Worm (Caenorhabditis elegans) whole organism, L3 larva: Measurements from ENCODE around the gene sas-6.

Experiments used
- fos-1 ChIP-seq: fragments of 150-350 bp; optimal IDR thresholded peaks from 2 replicates; lab custom pipeline; 2014; ENCODE audit warnings: missing biosample characterization, missing genetic modification characterization
- skn-1 ChIP-seq: fragments of 150-350 bp; optimal IDR thresholded peaks from 2 replicates; lab custom pipeline; 2014; ENCODE audit warnings: missing biosample characterization, missing genetic modification characterization

DNA sequence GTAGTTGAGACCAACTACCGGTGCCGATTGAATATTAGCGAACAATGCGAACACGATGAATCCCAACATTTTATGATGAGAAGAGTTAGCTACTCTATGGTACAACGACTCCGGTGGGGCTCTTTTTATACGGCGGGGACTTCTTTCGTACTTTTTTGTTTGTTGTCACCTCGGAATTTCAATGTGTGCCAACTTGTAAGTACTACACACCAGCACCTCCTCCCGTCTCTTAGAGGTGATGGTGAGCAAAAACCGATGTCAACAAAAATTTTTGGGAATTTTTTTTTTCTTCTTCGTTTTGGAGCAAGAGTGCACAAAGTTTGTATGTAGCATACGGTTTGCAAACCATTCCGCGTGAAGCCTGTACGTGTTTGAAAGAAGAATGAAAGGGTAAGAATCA, 14.0 kb downstream of the sas-6 start, which contains the start of gene Y45F10D.2:
- no peak for TF ChIP-seq fos-1 (tag; lab: Kevin White, UChicago)
- TF ChIP-seq skn-1 = no peak
